Fruit fly (Drosophila melanogaster) whole organism, embryonic: ENCODE results near the gene alpha-Man-Ia.

ENCODE experiments used
- Antp ChIP-seq: fragments of 200-800 bp; sonication (Bioruptor generic); optimal IDR thresholded peaks from 3 replicates; lab custom pipeline; 2016; ENCODE audit warnings: missing biosample characterization, missing genetic modification characterization
- Bdp1 ChIP-seq: fragments of 200-800 bp; sonication (Bioruptor generic); optimal IDR thresholded peaks from 3 replicates; lab custom pipeline; 2016; ENCODE audit warnings: missing biosample characterization, missing genetic modification characterization
- CG10209 ChIP-seq: fragments of 200-800 bp; sonication (Bioruptor generic); optimal IDR thresholded peaks from 3 replicates; lab custom pipeline; 2017; ENCODE audit warnings: missing biosample characterization, mild to moderate bottlenecking, missing genetic modification characterization, missing genetic modification reagents
- CG10543 ChIP-seq: fragments of 200-800 bp; sonication (Bioruptor generic); optimal IDR thresholded peaks from 3 replicates; lab custom pipeline; 2017; ENCODE audit warnings: missing biosample characterization, mild to moderate bottlenecking, missing genetic modification characterization, moderate library complexity
- CG11696 ChIP-seq: fragments of 200-800 bp; sonication (Bioruptor generic); IDR thresholded peaks from 2 replicates; pipeline ENCODE4 v1.3.6; 2022; ENCODE audit warnings: missing biosample characterization, missing genetic modification characterization
- CG1233 ChIP-seq: fragments of 200-800 bp; sonication (Bioruptor generic); optimal IDR thresholded peaks from 4 replicates; lab custom pipeline; 2018; ENCODE audit warnings: missing biosample characterization, mild to moderate bottlenecking, missing genetic modification characterization
- CG13296 ChIP-seq: fragments of 200-800 bp; sonication (Bioruptor generic); optimal IDR thresholded peaks from 3 replicates; lab custom pipeline; 2018; ENCODE audit warnings: missing biosample characterization, mild to moderate bottlenecking, missing genetic modification characterization
- CG1529 ChIP-seq: fragments of 200-800 bp; sonication (Bioruptor generic); optimal IDR thresholded peaks from 3 replicates; lab custom pipeline; 2018; ENCODE audit warnings: missing biosample characterization, missing genetic modification characterization
- CG15696 ChIP-seq: fragments of 200-800 bp; sonication (Bioruptor generic); optimal IDR thresholded peaks from 2 replicates; lab custom pipeline; 2019; ENCODE audit warnings: missing biosample characterization, mild to moderate bottlenecking, missing genetic modification characterization, moderate library complexity
- CG16779 ChIP-seq: fragments of 200-800 bp; sonication (Bioruptor generic); IDR thresholded peaks from 2 replicates; pipeline ENCODE4 v1.3.6; 2022; ENCODE audit warnings: missing biosample characterization, missing genetic modification characterization
- CG17912 ChIP-seq: fragments of 200-800 bp; sonication (Bioruptor generic); optimal IDR thresholded peaks from 2 replicates; lab custom pipeline; 2018; ENCODE audit warnings: missing biosample characterization, mild to moderate bottlenecking, missing genetic modification characterization
- CG18011 ChIP-seq: fragments of 200-800 bp; sonication (Bioruptor generic); optimal IDR thresholded peaks from 2 replicates; lab custom pipeline; 2017; ENCODE audit warnings: missing biosample characterization, missing genetic modification characterization, mild to moderate bottlenecking, moderate library complexity, missing genotype
- CG32772 ChIP-seq: fragments of 200-800 bp; sonication (Bioruptor generic); IDR thresholded peaks from 2 replicates; pipeline ENCODE4 v1.3.6; 2022; ENCODE audit warnings: missing biosample characterization, missing genetic modification characterization
- CG34376 ChIP-seq: fragments of 200-800 bp; sonication (Bioruptor generic); optimal IDR thresholded peaks from 2 replicates; lab custom pipeline; 2018; ENCODE audit warnings: missing biosample characterization, mild to moderate bottlenecking, missing genetic modification characterization
- CG6175 ChIP-seq: fragments of 200-800 bp; sonication (Bioruptor generic); IDR thresholded peaks from 3 replicates; pipeline ENCODE4 v1.3.6; 2022; ENCODE audit warnings: missing biosample characterization, missing genetic modification characterization
- CG6813 ChIP-seq: fragments of 200-800 bp; sonication (Bioruptor generic); optimal IDR thresholded peaks from 2 replicates; lab custom pipeline; 2017; ENCODE audit warnings: missing biosample characterization, missing genetic modification characterization, mild to moderate bottlenecking, moderate library complexity, missing genetic modification reagents
- CG7786 ChIP-seq: fragments of 200-800 bp; sonication (Bioruptor generic); optimal IDR thresholded peaks from 2 replicates; lab custom pipeline; 2016; ENCODE audit warnings: missing biosample characterization, missing genetic modification characterization
- CG8359 ChIP-seq: fragments of 200-800 bp; sonication (Bioruptor generic); optimal IDR thresholded peaks from 2 replicates; lab custom pipeline; 2017; ENCODE audit warnings: missing biosample characterization, mild to moderate bottlenecking, missing genetic modification characterization, borderline replicate concordance
- CG8924 ChIP-seq: fragments of 200-800 bp; optimal IDR thresholded peaks from 3 replicates; lab custom pipeline; 2019; ENCODE audit warnings: missing biosample characterization, mild to moderate bottlenecking, missing genetic modification characterization, moderate library complexity
- CG8944 ChIP-seq: fragments of 200-800 bp; sonication (Bioruptor generic); optimal IDR thresholded peaks from 3 replicates; lab custom pipeline; 2016; ENCODE audit warnings: missing biosample characterization, missing genetic modification characterization
- CG9215 ChIP-seq: fragments of 200-800 bp; sonication (Bioruptor generic); IDR thresholded peaks from 2 replicates; pipeline ENCODE4 v1.3.6; 2022; ENCODE audit warnings: missing biosample characterization, missing genetic modification characterization
- Eip74EF ChIP-seq, 2 experiments: fragments of 200-800 bp in 1 of 2; fragments of >200 bp in 1 of 2; sonication (Bioruptor generic) in 1 of 2; optimal IDR thresholded peaks; 2 replicates each; lab custom pipeline; 2017 to 2019; ENCODE audit warnings: missing biosample characterization in 2 of 2, missing genetic modification characterization in 2 of 2, mild to moderate bottlenecking in 1 of 2, moderate library complexity in 1 of 2
- Ets65A ChIP-seq: fragments of 200-800 bp; sonication (Bioruptor generic); peaks from one replicate; lab custom pipeline; 2016; ENCODE audit warnings: missing biosample characterization, missing genetic modification characterization
- Gug ChIP-seq: fragments of 200-800 bp; sonication (Bioruptor generic); IDR thresholded peaks from 4 replicates; pipeline ENCODE4 v1.3.6; 2022; ENCODE audit warnings: missing biosample characterization, missing genetic modification characterization
- Kr ChIP-seq: fragments of 200-800 bp; sonication (Bioruptor generic); optimal IDR thresholded peaks from 2 replicates; lab custom pipeline; 2017; ENCODE audit warnings: missing biosample characterization, mild to moderate bottlenecking, missing genetic modification characterization
- Max ChIP-seq: fragments of 200-800 bp; sonication (Bioruptor generic); optimal IDR thresholded peaks from 2 replicates; lab custom pipeline; 2016; ENCODE audit warnings: missing biosample characterization, mild to moderate bottlenecking, missing genetic modification characterization
- Poxn ChIP-seq: fragments of 200-800 bp; sonication (Bioruptor generic); IDR thresholded peaks from 2 replicates; pipeline ENCODE4 v1.3.6; 2022; ENCODE audit warnings: missing biosample characterization, missing genetic modification characterization
- Spps ChIP-seq: fragments of 200-800 bp; sonication (Bioruptor generic); optimal IDR thresholded peaks from 2 replicates; lab custom pipeline; 2018; ENCODE audit warnings: missing biosample characterization, mild to moderate bottlenecking, missing genetic modification characterization
- Vsx1 ChIP-seq: fragments of 200-800 bp; sonication (Bioruptor generic); optimal IDR thresholded peaks from 2 replicates; lab custom pipeline; 2017; ENCODE audit warnings: missing biosample characterization, mild to moderate bottlenecking, missing genetic modification characterization, missing genetic modification reagents
- ato ChIP-seq: fragments of 200-800 bp; sonication (Bioruptor generic); IDR thresholded peaks from 2 replicates; pipeline ENCODE4 v1.3.6; 2022; ENCODE audit warnings: missing biosample characterization, missing genetic modification characterization; ENCODE audit not compliant: partially characterized antibody
- bsh ChIP-seq, 2 experiments: fragments of 200-800 bp; sonication (Bioruptor generic); optimal IDR thresholded peaks; 2 replicates each; lab custom pipeline; 2017 to 2018; ENCODE audit warnings: mild to moderate bottlenecking in 2 of 2, missing biosample characterization in 2 of 2, missing genetic modification characterization in 2 of 2, moderate library complexity in 1 of 2
- caup ChIP-seq: fragments of 200-800 bp; sonication (Bioruptor generic); optimal IDR thresholded peaks from 3 replicates; lab custom pipeline; 2017; ENCODE audit warnings: missing biosample characterization, mild to moderate bottlenecking, missing genetic modification characterization, moderate library complexity; ENCODE audit not compliant: severe bottlenecking
- chn ChIP-seq: fragments of 200-800 bp; sonication (Bioruptor generic); optimal IDR thresholded peaks from 2 replicates; lab custom pipeline; 2016; ENCODE audit warnings: missing biosample characterization, missing genetic modification characterization
- dan ChIP-seq: fragments of 200-800 bp; sonication (Bioruptor generic); IDR thresholded peaks from 2 replicates; pipeline ENCODE4 v1.3.6; 2022; ENCODE audit warnings: missing biosample characterization, missing genetic modification characterization
- eve ChIP-seq, 2 experiments: fragments of >200 bp; optimal IDR thresholded peaks; 2 replicates each; lab custom pipeline; 2017; ENCODE audit warnings: missing biosample characterization in 2 of 2, missing genetic modification characterization in 2 of 2
- gro ChIP-seq: fragments of 200-800 bp; sonication (Bioruptor generic); optimal IDR thresholded peaks from 2 replicates; lab custom pipeline; 2016; ENCODE audit warnings: missing biosample characterization, missing genetic modification characterization
- insv ChIP-seq, 2 experiments: fragments of 200-800 bp; sonication (Bioruptor generic); optimal IDR thresholded peaks; 3 replicates each; lab custom pipeline; 2016 to 2018; ENCODE audit warnings: missing biosample characterization in 2 of 2, missing genetic modification characterization in 2 of 2
- jigr1 ChIP-seq: fragments of 200-800 bp; sonication (Bioruptor generic); IDR thresholded peaks from 3 replicates; pipeline ENCODE4 v1.3.6; 2022; ENCODE audit warnings: missing biosample characterization, missing genetic modification characterization
- maf-S ChIP-seq: fragments of 200-800 bp; sonication (Bioruptor generic); optimal IDR thresholded peaks from 2 replicates; lab custom pipeline; 2016; ENCODE audit warnings: missing biosample characterization, missing genetic modification characterization
- org-1 ChIP-seq: fragments of 200-800 bp; sonication (Bioruptor generic); optimal IDR thresholded peaks from 2 replicates; lab custom pipeline; 2017; ENCODE audit warnings: missing biosample characterization, missing genetic modification characterization
- pzg ChIP-seq: fragments of 200-800 bp; sonication (Bioruptor generic); optimal IDR thresholded peaks from 3 replicates; lab custom pipeline; 2018; ENCODE audit warnings: missing biosample characterization, mild to moderate bottlenecking, missing genetic modification characterization, moderate library complexity
- row ChIP-seq: fragments of 200-800 bp; sonication (Bioruptor generic); IDR thresholded peaks from 3 replicates; pipeline ENCODE4 v1.3.6; 2022; ENCODE audit warnings: missing biosample characterization, missing genetic modification characterization
- salm ChIP-seq: fragments of 200-800 bp; sonication (Bioruptor generic); optimal IDR thresholded peaks from 2 replicates; lab custom pipeline; 2018; ENCODE audit warnings: missing biosample characterization, mild to moderate bottlenecking, missing genetic modification characterization
- schlank ChIP-seq: fragments of 200-800 bp; sonication (Bioruptor generic); optimal IDR thresholded peaks from 2 replicates; lab custom pipeline; 2018; ENCODE audit warnings: missing biosample characterization, mild to moderate bottlenecking, missing genetic modification characterization
- slp2 ChIP-seq: fragments of 200-800 bp; sonication (Bioruptor generic); optimal IDR thresholded peaks from 2 replicates; lab custom pipeline; 2016; ENCODE audit warnings: missing biosample characterization, missing genetic modification characterization
- sob ChIP-seq: fragments of 200-800 bp; sonication (Bioruptor generic); IDR thresholded peaks from 2 replicates; pipeline ENCODE4 v1.3.6; 2022; ENCODE audit warnings: missing biosample characterization, missing genetic modification characterization
- stwl ChIP-seq: fragments of 200-800 bp; sonication (Bioruptor generic); optimal IDR thresholded peaks from 3 replicates; lab custom pipeline; 2018; ENCODE audit warnings: missing biosample characterization, mild to moderate bottlenecking, missing genetic modification characterization, moderate library complexity
- unc-4 ChIP-seq: fragments of 200-800 bp; sonication (Bioruptor generic); IDR thresholded peaks from 2 replicates; pipeline ENCODE4 v1.3.6; 2022; ENCODE audit warnings: missing biosample characterization, missing genetic modification characterization; ENCODE audit not compliant: partially characterized antibody
- yki ChIP-seq: fragments of >200 bp; optimal IDR thresholded peaks from 3 replicates; lab custom pipeline; 2018

The alpha-Man-Ia gene

DNA sequence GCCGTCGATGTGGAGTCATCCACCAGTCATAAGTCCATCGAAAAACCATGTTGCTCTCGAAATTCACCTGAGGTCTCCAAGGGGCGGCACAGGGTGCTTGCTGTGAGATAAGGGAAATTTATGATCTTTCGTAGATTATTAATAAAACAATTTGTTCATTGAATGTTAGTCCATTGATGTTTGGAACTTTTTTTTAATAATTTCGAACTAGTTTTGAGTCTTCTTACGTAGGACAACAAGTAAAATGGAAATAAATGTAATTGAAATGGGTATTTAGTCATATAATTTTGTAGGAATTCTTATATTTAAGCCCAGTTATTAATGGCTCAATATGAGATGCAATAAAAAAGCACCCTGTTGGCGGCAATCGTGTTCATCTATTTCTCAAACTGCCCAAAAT, 93.3 kb downstream of the alpha-Man-Ia start (continued):
- peak; percentile 80 for TF ChIP-seq Ets65A
- TF ChIP-seq eve (GFP tag; optimal IDR thresholded peaks at IDR 0.05; lab: Kevin White, UChicago) = no peak
- peak; percentile 44 for TF ChIP-seq CG8944 (GFP tag; lab: Kevin White, UChicago)
- peak; percentile 47 for TF ChIP-seq CG7786 (GFP tag; lab: Kevin White, UChicago)
- peak; percentile 80 for TF ChIP-seq CG13296
- TF ChIP-seq bsh (GFP tag; optimal IDR thresholded peaks at IDR 0.05; lab: Kevin White, UChicago) = peak in 1 of 2 experiments; percentile 56
- peak; percentile 24 for TF ChIP-seq schlank (tag; lab: Kevin White, UChicago)
- no peak for TF ChIP-seq dan
- TF ChIP-seq CG8359 (GFP tag; lab: Kevin White, UChicago) = no peak
- TF ChIP-seq gro (GFP tag; lab: Kevin White, UChicago) = no peak
- no peak for TF ChIP-seq ato (GFP tag; lab: Robert Waterston, UW)
- TF ChIP-seq CG34376 (GFP tag; lab: Kevin White, UChicago) = peak; percentile 6
- TF ChIP-seq CG8924 = peak; percentile 85
- TF ChIP-seq Max (GFP tag; lab: Kevin White, UChicago) = peak; percentile 24
- peak; percentile 71 for TF ChIP-seq org-1 (GFP tag; lab: Kevin White, UChicago)
- TF ChIP-seq Kr (GFP tag; lab: Kevin White, UChicago) = no peak
- peak; percentile 26 for TF ChIP-seq caup (GFP tag; lab: Kevin White, UChicago)
- no peak for TF ChIP-seq unc-4 (GFP tag; lab: Robert Waterston, UW)
- no peak for TF ChIP-seq yki
- TF ChIP-seq CG6175 (GFP tag; lab: Robert Waterston, UW) = no peak
- TF ChIP-seq CG15696 = no peak
- TF ChIP-seq CG11696 (GFP tag; lab: Robert Waterston, UW) = no peak
- TF ChIP-seq Antp = peak; percentile 36
- peak; percentile 66 for TF ChIP-seq row (GFP tag; lab: Robert Waterston, UW)
- TF ChIP-seq Vsx1 (GFP tag; lab: Kevin White, UChicago) = peak; percentile 74
- peak in 1 of 2 experiments; percentile 1 for TF ChIP-seq insv (GFP tag; optimal IDR thresholded peaks at IDR 0.05; lab: Kevin White, UChicago)
- TF ChIP-seq CG1529 (GFP tag; lab: Kevin White, UChicago) = peak; percentile 69
- peak; percentile 32; the same call in 1 of the 2 replicates for TF ChIP-seq CG9215 (GFP tag; lab: Robert Waterston, UW)
- peak; percentile 51 for TF ChIP-seq CG18011 (GFP tag; lab: Kevin White, UChicago)
- TF ChIP-seq CG16779 (GFP tag; lab: Robert Waterston, UW) = no peak
- TF ChIP-seq jigr1 (GFP tag; lab: Robert Waterston, UW) = no peak
- no peak for TF ChIP-seq pzg
- no peak for TF ChIP-seq CG17912 (GFP tag; lab: Kevin White, UChicago)
- peak; percentile 56 for TF ChIP-seq chn (GFP tag; lab: Kevin White, UChicago)
- TF ChIP-seq Spps = no peak
- TF ChIP-seq sob (GFP tag; lab: Robert Waterston, UW) = no peak
- peak; percentile 43 for TF ChIP-seq CG32772 (GFP tag; lab: Robert Waterston, UW)
- TF ChIP-seq slp2 = peak; percentile 20
- peak; percentile 61 for TF ChIP-seq CG1233 (GFP tag; lab: Kevin White, UChicago)
- peak; percentile 35 for TF ChIP-seq CG6813 (GFP tag; lab: Kevin White, UChicago)
- peak; percentile 42 for TF ChIP-seq maf-S (GFP tag; lab: Kevin White, UChicago)
- peak in 1 of 2 experiments; percentile 83 for TF ChIP-seq Eip74EF (GFP tag; optimal IDR thresholded peaks at IDR 0.05; lab: Kevin White, UChicago)
- TF ChIP-seq stwl = no peak
- peak; percentile 36 for TF ChIP-seq Bdp1 (GFP tag; lab: Kevin White, UChicago)
- peak; percentile 45 for TF ChIP-seq CG10543 (GFP tag; lab: Kevin White, UChicago)
- peak; percentile 54 for TF ChIP-seq CG10209 (GFP tag; lab: Kevin White, UChicago)
- TF ChIP-seq salm (tag; lab: Kevin White, UChicago) = peak; percentile 91
- TF ChIP-seq Gug (GFP tag; lab: Robert Waterston, UW) = no peak
- TF ChIP-seq Poxn (GFP tag; lab: Robert Waterston, UW) = no peak
- TF ChIP-seq, all 482 proteins: peak for 285
